Fruit fly (Drosophila melanogaster): ENCODE results near the gene mRpL9.

mRpL9 gene

dm6 chr3R:15293878-15294350, 36.6 kb upstream of the mRpL9 start:
- no peak for TF ChIP-seq CG8478 (optimal IDR thresholded peaks at IDR 0.05)
- TF ChIP-seq CTCF (optimal IDR thresholded peaks at IDR 0.05), result no peak

dm6 chr3R:15297904-15298303, 32.6 kb upstream of the mRpL9 start:
- TF ChIP-seq CG8478 (optimal IDR thresholded peaks at IDR 0.05) (no peak), CTCF (optimal IDR thresholded peaks at IDR 0.05) (no peak)

- TF ChIP-seq CTCF (optimal IDR thresholded peaks at IDR 0.05) (no peak), CG8478 (optimal IDR thresholded peaks at IDR 0.05) (no peak)
Observed at dm6 chr3R:15305246-15305645, 25.3 kb upstream of the mRpL9 start.

- TF ChIP-seq CG8478 (optimal IDR thresholded peaks at IDR 0.05) (no peak), CTCF (optimal IDR thresholded peaks at IDR 0.05) (no peak)
Observed at dm6 chr3R:15309924-15310323, 20.6 kb upstream of the mRpL9 start, which contains the start of gene Tm2. Gene Tm2, plus strand, starts transcription at chr3R:15310193.

dm6 chr3R:15310695-15311094, 19.8 kb upstream of the mRpL9 start:
- no peak for TF ChIP-seq CG8478 (optimal IDR thresholded peaks at IDR 0.05)
- no peak for TF ChIP-seq CTCF (optimal IDR thresholded peaks at IDR 0.05)

- TF ChIP-seq CG8478 (optimal IDR thresholded peaks at IDR 0.05), result no peak
- no peak for TF ChIP-seq CTCF (optimal IDR thresholded peaks at IDR 0.05)
Observed at dm6 chr3R:15313836-15314235, 16.7 kb upstream of the mRpL9 start.

dm6 chr3R:15316326-15316725, 14.2 kb upstream of the mRpL9 start, which contains the start of gene CG14866:
Gene CG14866, plus strand, starts transcription at chr3R:15316471.
- TF ChIP-seq CTCF (optimal IDR thresholded peaks at IDR 0.05) (no peak), CG8478 (optimal IDR thresholded peaks at IDR 0.05) (no peak)

dm6 chr3R:15319912-15320746, 10.4 kb upstream of the mRpL9 start, which contains the start of the genes CG6276 and CG44040:
Gene CG6276, minus strand, starts transcription at chr3R:15320069.
Gene CG44040, plus strand, starts transcription at chr3R:15320378.
- TF ChIP-seq CTCF (optimal IDR thresholded peaks at IDR 0.05) (no peak), CG8478 (optimal IDR thresholded peaks at IDR 0.05) (no peak)

dm6 chr3R:15320747-15321085, 9.8 kb upstream of the mRpL9 start, which contains the start of gene ear:
Gene ear, plus strand, starts transcription at chr3R:15320756.
- TF ChIP-seq CTCF (optimal IDR thresholded peaks at IDR 0.05) (no peak), CG8478 (optimal IDR thresholded peaks at IDR 0.05) (no peak)

dm6 chr3R:15328083-15328779, 2.3 kb upstream of the mRpL9 start, which contains the start of the genes CG6236 and ea:
Gene CG6236, minus strand, starts transcription at chr3R:15328269.
Gene ea, plus strand, starts transcription at chr3R:15328729.
- no peak for TF ChIP-seq CG8478 (optimal IDR thresholded peaks at IDR 0.05)
- TF ChIP-seq CTCF (optimal IDR thresholded peaks at IDR 0.05), result no peak

- TF ChIP-seq CG8478 (optimal IDR thresholded peaks at IDR 0.05) (no peak), CTCF (optimal IDR thresholded peaks at IDR 0.05) (peak; percentile 41 to 48)
Observed at dm6 chr3R:15332994-15333393, 2.5 kb downstream of the mRpL9 start, which contains the start of the genes Fkbp39 and Cyfip. Gene Fkbp39, minus strand, starts transcription at chr3R:15333133. Gene Cyfip, plus strand, starts transcription at chr3R:15333266.

- TF ChIP-seq CG8478 (optimal IDR thresholded peaks at IDR 0.05), result no peak
Observed at dm6 chr3R:15339111-15339510, 8.6 kb downstream of the mRpL9 start.

- TF ChIP-seq CTCF (optimal IDR thresholded peaks at IDR 0.05), result no peak
- no peak for TF ChIP-seq CG8478 (optimal IDR thresholded peaks at IDR 0.05)
Observed at dm6 chr3R:15340052-15340732, 9.7 kb downstream of the mRpL9 start, which contains the start of gene SerRS-m. Gene SerRS-m, plus strand, starts transcription at chr3R:15340667.

dm6 chr3R:15342432-15342925, 11.9 kb downstream of the mRpL9 start:
- TF ChIP-seq CTCF (optimal IDR thresholded peaks at IDR 0.05) (no peak), CG8478 (optimal IDR thresholded peaks at IDR 0.05) (no peak)
